Fruit fly (Drosophila melanogaster) whole organism, prepupa: ENCODE measurements around the gene Ugt36D1.

Experiments
- Blimp-1 ChIP-seq: fragments of 200-800 bp; sonication (Bioruptor generic); optimal IDR thresholded peaks from 3 replicates; lab custom pipeline; 2017; ENCODE audit warnings: missing biosample characterization, missing genetic modification characterization, mild to moderate bottlenecking, moderate library complexity, missing genetic modification reagents
- CG10631 ChIP-seq: fragments of 200-800 bp; sonication (Bioruptor generic); optimal IDR thresholded peaks from 2 replicates; lab custom pipeline; 2016; ENCODE audit warnings: missing biosample characterization, missing genetic modification characterization
- CG10669 ChIP-seq: fragments of 200-800 bp; sonication (Bioruptor generic); optimal IDR thresholded peaks from 3 replicates; lab custom pipeline; 2018; ENCODE audit warnings: missing biosample characterization, mild to moderate bottlenecking, missing genetic modification characterization, moderate library complexity
- CG11762 ChIP-seq: fragments of 200-800 bp; sonication (Bioruptor generic); optimal IDR thresholded peaks from 3 replicates; lab custom pipeline; 2016; ENCODE audit warnings: missing biosample characterization, missing genetic modification characterization; ENCODE audit not compliant: insufficient read depth
- CG11902 ChIP-seq: fragments of 200-800 bp; sonication (Bioruptor generic); optimal IDR thresholded peaks from 3 replicates; lab custom pipeline; 2016; ENCODE audit warnings: missing biosample characterization, missing genetic modification characterization
- CG1621 ChIP-seq: fragments of 200-800 bp; sonication (Bioruptor generic); optimal IDR thresholded peaks from 3 replicates; lab custom pipeline; 2018; ENCODE audit warnings: missing biosample characterization, mild to moderate bottlenecking, missing genetic modification characterization
- CG16779 ChIP-seq: fragments of 200-800 bp; sonication (Bioruptor generic); optimal IDR thresholded peaks from 3 replicates; lab custom pipeline; 2017; ENCODE audit warnings: missing biosample characterization, mild to moderate bottlenecking, missing genetic modification characterization
- CG32006 ChIP-seq: fragments of 200-800 bp; sonication (Bioruptor generic); optimal IDR thresholded peaks from 3 replicates; lab custom pipeline; 2017; ENCODE audit warnings: missing biosample characterization, mild to moderate bottlenecking, missing genetic modification characterization
- CG34406 ChIP-seq: fragments of 200-800 bp; sonication (Bioruptor generic); optimal IDR thresholded peaks from 3 replicates; lab custom pipeline; 2016; ENCODE audit warnings: missing biosample characterization, missing genetic modification characterization
- CG6163 ChIP-seq: fragments of 200-800 bp; sonication (Bioruptor generic); IDR thresholded peaks from 3 replicates; pipeline ENCODE4 v1.3.6; 2022; ENCODE audit warnings: missing biosample characterization, missing genetic modification characterization
- CG6792 ChIP-seq: fragments of 200-800 bp; sonication (Bioruptor generic); optimal IDR thresholded peaks from 3 replicates; lab custom pipeline; 2016; ENCODE audit warnings: missing biosample characterization, missing genetic modification characterization
- CG7368 ChIP-seq: fragments of 200-800 bp; sonication (Bioruptor generic); optimal IDR thresholded peaks from 3 replicates; lab custom pipeline; 2016; ENCODE audit warnings: missing biosample characterization, missing genetic modification characterization
- Eip75B ChIP-seq: fragments of 200-800 bp; sonication (Bioruptor generic); optimal IDR thresholded peaks from 3 replicates; lab custom pipeline; 2016; ENCODE audit warnings: missing biosample characterization, missing genetic modification characterization
- Ets21C ChIP-seq: fragments of 200-800 bp; sonication (Bioruptor generic); optimal IDR thresholded peaks from 3 replicates; lab custom pipeline; 2016; ENCODE audit warnings: missing biosample characterization, missing genetic modification characterization
- Ets96B ChIP-seq: fragments of 200-800 bp; optimal IDR thresholded peaks from 2 replicates; lab custom pipeline; 2019; ENCODE audit warnings: missing biosample characterization, mild to moderate bottlenecking, missing genetic modification characterization, moderate library complexity
- Met ChIP-seq: fragments of 200-800 bp; sonication (Bioruptor generic); optimal IDR thresholded peaks from 3 replicates; lab custom pipeline; 2016; ENCODE audit warnings: missing biosample characterization, missing genetic modification characterization
- OdsH ChIP-seq: fragments of 200-800 bp; sonication (Bioruptor generic); optimal IDR thresholded peaks from 3 replicates; lab custom pipeline; 2016; ENCODE audit warnings: missing biosample characterization, missing genetic modification characterization
- Smox ChIP-seq: fragments of 200-800 bp; sonication (Bioruptor generic); optimal IDR thresholded peaks from 3 replicates; lab custom pipeline; 2016; ENCODE audit warnings: missing biosample characterization, missing genetic modification characterization
- Sox102F ChIP-seq: fragments of 200-800 bp; sonication (Bioruptor generic); optimal IDR thresholded peaks from 2 replicates; lab custom pipeline; 2016; ENCODE audit warnings: missing biosample characterization, mild to moderate bottlenecking, missing genetic modification characterization
- Sox14 ChIP-seq: fragments of 200-800 bp; sonication (Bioruptor generic); optimal IDR thresholded peaks from 3 replicates; lab custom pipeline; 2016; ENCODE audit warnings: missing biosample characterization, missing genetic modification characterization
- acj6 ChIP-seq: fragments of 200-800 bp; sonication (Bioruptor generic); optimal IDR thresholded peaks from 3 replicates; lab custom pipeline; 2016; ENCODE audit warnings: missing biosample characterization, missing genetic modification characterization
- cyc ChIP-seq: fragments of 200-800 bp; sonication (Bioruptor generic); optimal IDR thresholded peaks from 3 replicates; lab custom pipeline; 2016; ENCODE audit warnings: missing biosample characterization, missing genetic modification characterization
- dac ChIP-seq: fragments of 200-800 bp; sonication (Bioruptor generic); optimal IDR thresholded peaks from 2 replicates; lab custom pipeline; 2017; ENCODE audit warnings: missing biosample characterization, mild to moderate bottlenecking, missing genetic modification characterization
- eg ChIP-seq: fragments of 200-800 bp; sonication (Bioruptor generic); IDR thresholded peaks from 3 replicates; pipeline ENCODE4 v1.3.6; 2022; ENCODE audit warnings: missing biosample characterization, missing genetic modification characterization
- esn ChIP-seq: fragments of 200-800 bp; sonication (Bioruptor generic); optimal IDR thresholded peaks from 2 replicates; lab custom pipeline; 2016; ENCODE audit warnings: missing biosample characterization, mild to moderate bottlenecking, missing genetic modification characterization, moderate library complexity
- fd59A ChIP-seq: fragments of 200-800 bp; sonication (Bioruptor generic); optimal IDR thresholded peaks from 2 replicates; lab custom pipeline; 2017; ENCODE audit warnings: missing biosample characterization, mild to moderate bottlenecking, missing genetic modification characterization, missing genetic modification reagents
- fkh ChIP-seq: fragments of 200-800 bp; sonication (Bioruptor generic); optimal IDR thresholded peaks from 3 replicates; lab custom pipeline; 2017; ENCODE audit warnings: missing biosample characterization, mild to moderate bottlenecking, missing genetic modification characterization, moderate library complexity
- lz ChIP-seq: fragments of 200-800 bp; sonication (Bioruptor generic); optimal IDR thresholded peaks from 3 replicates; lab custom pipeline; 2016; ENCODE audit warnings: missing biosample characterization, missing genetic modification characterization
- net ChIP-seq: fragments of 200-800 bp; sonication (Bioruptor generic); optimal IDR thresholded peaks from 3 replicates; lab custom pipeline; 2016; ENCODE audit warnings: missing biosample characterization, missing genetic modification characterization
- salr ChIP-seq, 2 experiments: fragments of 200-800 bp; sonication (Bioruptor generic); optimal IDR thresholded peaks; 3 replicates each; lab custom pipeline; 2016 to 2018; ENCODE audit warnings: missing biosample characterization in 2 of 2, missing genetic modification characterization in 2 of 2, mild to moderate bottlenecking in 1 of 2
- spab ChIP-seq: fragments of 200-800 bp; sonication (Bioruptor generic); optimal IDR thresholded peaks from 2 replicates; lab custom pipeline; 2017; ENCODE audit warnings: missing biosample characterization, mild to moderate bottlenecking, missing genetic modification characterization, missing genetic modification reagents
- vri ChIP-seq: fragments of 200-800 bp; sonication (Bioruptor generic); optimal IDR thresholded peaks from 3 replicates; lab custom pipeline; 2016; ENCODE audit warnings: missing biosample characterization, mild to moderate bottlenecking, missing genetic modification characterization

Gene Ugt36D1

DNA sequence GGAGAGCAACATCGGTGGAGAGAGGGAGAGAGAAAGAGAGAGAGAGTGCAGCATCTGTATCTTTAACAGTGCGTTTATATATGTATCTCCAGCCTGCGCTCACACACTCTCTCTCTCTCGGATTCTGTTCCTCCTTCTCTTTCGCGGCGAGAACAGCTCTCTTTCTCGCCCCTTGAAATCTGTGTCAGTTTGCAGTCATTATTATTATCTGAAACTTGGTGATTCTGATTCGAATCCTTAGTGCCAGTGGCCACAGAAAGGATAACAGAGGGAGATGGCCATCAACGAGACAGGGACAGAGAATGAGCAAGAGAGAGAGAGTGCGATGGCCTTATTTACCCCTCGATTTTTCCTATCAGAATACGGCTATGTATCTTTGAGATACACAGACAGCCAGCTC, 40.4 kb upstream of the Ugt36D1 start:
- TF ChIP-seq CG10631 (GFP tag; lab: Kevin White, UChicago) (no peak), fkh (GFP tag; lab: Kevin White, UChicago) (peak; percentile 11), spab (GFP tag; lab: Kevin White, UChicago) (no peak)

DNA sequence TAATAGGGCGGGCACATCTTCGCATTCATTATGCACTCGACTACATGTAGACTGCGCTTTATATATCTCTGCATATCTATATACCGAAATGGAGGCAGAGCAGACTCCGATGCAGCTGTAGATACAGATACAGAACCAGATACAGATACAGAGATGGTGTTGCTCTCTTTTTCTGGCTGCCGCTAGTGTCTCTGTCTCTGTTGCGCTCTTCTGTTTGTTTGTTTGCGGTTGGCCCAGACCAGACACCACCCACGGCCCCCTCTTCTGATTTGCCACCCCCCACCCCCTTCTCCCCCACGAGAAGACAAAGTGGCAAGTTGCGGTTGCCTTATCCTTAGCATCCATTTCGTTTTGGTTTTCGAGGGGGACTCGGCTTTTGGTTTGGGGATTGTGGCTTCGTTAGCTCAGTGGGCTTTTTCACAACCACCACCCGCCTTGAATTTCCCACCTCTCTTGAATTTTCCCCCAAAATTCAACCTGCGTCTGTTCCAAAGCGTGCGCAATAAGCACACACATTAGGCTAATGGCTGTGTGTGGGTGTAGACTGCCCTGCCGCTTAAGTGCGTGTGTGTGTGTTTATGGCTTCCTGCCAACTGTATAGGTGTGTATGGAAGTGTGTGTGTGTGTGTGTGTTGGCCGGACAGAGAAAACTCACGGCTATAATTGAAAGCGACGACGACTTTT, 39.8 kb upstream of the Ugt36D1 start:
- TF ChIP-seq CG7368 = peak; percentile 17
- TF ChIP-seq CG11902 (GFP tag; lab: Kevin White, UChicago) = no peak
- no peak for TF ChIP-seq cyc (GFP tag; lab: Kevin White, UChicago)

DNA sequence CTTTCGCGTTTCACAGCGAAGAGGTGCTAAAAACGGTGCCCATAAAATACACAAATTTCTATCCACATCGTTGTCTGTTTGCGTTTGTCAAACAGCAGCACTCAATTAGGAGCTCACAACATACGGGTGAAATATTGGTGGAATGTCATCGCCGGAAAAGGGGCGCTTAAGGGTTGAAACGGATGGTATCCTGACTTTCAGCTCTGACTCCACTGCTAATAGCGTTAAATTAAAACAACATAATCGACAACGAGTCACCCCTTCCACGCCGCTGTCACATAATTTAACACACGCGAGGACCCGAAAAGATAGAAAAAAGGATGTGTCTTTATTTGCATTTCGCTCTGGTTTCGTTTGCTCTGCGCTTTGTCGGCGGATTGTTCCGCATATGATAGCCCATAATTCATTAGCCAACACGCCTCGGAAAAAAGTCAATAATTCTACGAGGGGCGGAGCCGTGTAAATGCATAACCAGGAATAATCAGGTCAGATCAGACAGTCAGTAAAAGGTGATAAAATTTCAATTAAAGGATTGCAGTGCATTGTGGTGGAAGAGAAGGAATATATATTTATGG, 38.2 kb upstream of the Ugt36D1 start:
- TF ChIP-seq salr (GFP tag; optimal IDR thresholded peaks at IDR 0.05; lab: Kevin White, UChicago) (no peak), fkh (GFP tag; lab: Kevin White, UChicago) (peak; percentile 34)

DNA sequence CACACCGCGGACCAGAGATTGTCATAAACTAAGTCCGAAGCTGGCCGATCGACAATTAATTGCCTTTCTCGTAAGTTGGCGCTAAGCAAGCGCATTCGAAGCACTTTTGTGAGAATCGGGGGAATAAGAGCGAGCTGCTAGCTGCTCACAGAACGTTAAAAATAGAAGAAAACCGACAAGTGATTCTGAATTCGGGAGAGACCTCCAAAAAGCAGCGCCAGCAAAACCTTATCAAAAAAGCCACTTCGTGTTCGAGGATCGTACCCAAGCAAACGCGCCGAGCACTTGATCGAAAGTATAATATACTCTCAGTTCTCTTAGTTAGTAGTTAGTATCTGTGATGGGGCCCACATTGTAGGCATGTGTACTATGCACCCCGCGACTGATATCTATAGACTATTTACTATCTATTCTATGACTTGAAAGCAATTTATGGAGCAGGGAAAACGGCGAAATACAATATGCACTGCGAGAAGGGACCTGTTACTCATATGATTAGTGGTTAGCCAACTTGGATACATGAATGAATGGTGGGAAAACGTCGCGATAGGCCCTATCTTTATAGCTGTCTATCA, 35.8 kb upstream of the Ugt36D1 start:
- TF ChIP-seq Sox14 (GFP tag; lab: Kevin White, UChicago) = no peak
- TF ChIP-seq dac = no peak
- no peak for TF ChIP-seq OdsH
- TF ChIP-seq CG11762 (GFP tag; lab: Kevin White, UChicago) = no peak
- no peak for TF ChIP-seq Ets21C
- TF ChIP-seq Met = no peak
- no peak for TF ChIP-seq eg
- TF ChIP-seq Sox102F = no peak
- TF ChIP-seq CG10669 = no peak
- TF ChIP-seq esn = no peak
- no peak for TF ChIP-seq CG16779 (tag; lab: Kevin White, UChicago)
- no peak for TF ChIP-seq CG10631 (GFP tag; lab: Kevin White, UChicago)
- no peak for TF ChIP-seq salr (GFP tag; optimal IDR thresholded peaks at IDR 0.05; lab: Kevin White, UChicago)
- no peak for TF ChIP-seq vri
- TF ChIP-seq fd59A (GFP tag; lab: Kevin White, UChicago) = no peak
- TF ChIP-seq Blimp-1 = no peak
- TF ChIP-seq cyc (GFP tag; lab: Kevin White, UChicago) = no peak
- TF ChIP-seq CG6163 (GFP tag; lab: Robert Waterston, UW) = no peak
- TF ChIP-seq Eip75B (GFP tag; lab: Kevin White, UChicago) = no peak
- TF ChIP-seq, all 60 proteins: peak for 0

DNA sequence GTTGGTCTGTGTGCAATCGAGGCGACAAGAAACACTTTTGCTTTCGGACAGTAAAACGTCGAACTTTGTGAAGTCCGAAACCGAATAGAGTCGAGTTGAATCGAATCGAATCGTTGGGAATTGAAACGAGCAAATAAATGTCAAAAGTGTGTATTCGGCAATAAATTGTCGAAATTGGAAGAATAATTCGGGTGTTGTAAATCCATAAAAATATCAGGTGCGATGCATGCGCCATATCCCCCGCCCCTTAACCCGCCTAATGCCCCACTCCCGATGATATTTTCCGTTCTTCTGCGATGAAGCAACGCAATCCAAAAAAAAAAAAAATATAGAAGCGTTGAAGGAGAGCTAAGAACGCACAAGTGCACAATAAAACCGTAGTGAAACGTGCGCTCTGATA, 34.4 kb upstream of the Ugt36D1 start:
- TF ChIP-seq esn (no peak), vri (peak; percentile 58), Smox (GFP tag; lab: Kevin White, UChicago) (no peak)

DNA sequence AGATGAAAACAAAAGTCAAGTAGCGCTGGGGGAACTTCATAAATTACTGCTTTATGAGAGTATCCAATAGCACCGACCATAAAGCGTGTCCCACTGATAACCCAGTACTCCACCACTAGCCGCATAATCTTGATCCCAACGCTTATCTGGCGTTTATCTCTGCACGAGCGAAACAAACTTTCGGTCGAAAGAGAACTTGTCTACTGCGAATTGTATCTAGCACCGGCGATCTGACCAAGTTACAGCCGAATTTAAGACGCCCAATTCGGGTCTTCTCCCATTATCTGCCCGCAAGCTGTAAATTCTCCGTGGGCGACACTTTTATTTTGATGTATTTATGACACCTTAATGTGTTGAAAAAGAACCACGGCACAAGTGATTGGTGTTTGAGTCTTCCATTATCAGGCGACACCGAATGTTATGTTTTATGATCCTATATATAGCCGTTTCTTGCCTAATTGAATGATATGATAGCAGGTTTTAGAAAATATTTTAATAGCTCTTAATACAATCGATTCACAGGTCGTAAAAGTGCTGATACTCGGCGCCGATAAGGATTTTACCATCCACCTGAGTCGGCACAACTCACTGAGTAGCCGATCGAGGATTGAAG, 33.5 kb upstream of the Ugt36D1 start:
- TF ChIP-seq CG11902 (GFP tag; lab: Kevin White, UChicago) (no peak), Ets96B (tag; lab: Kevin White, UChicago) (no peak), Sox14 (GFP tag; lab: Kevin White, UChicago) (no peak), salr (GFP tag; optimal IDR thresholded peaks at IDR 0.05; lab: Kevin White, UChicago) (no peak), lz (GFP tag; lab: Kevin White, UChicago) (no peak), CG6792 (no peak), spab (GFP tag; lab: Kevin White, UChicago) (no peak), CG34406 (GFP tag; lab: Kevin White, UChicago) (no peak), net (no peak), Eip75B (GFP tag; lab: Kevin White, UChicago) (no peak), acj6 (no peak), CG1621 (tag; lab: Kevin White, UChicago) (no peak), CG32006 (GFP tag; lab: Kevin White, UChicago) (no peak)
